Worm (Caenorhabditis elegans) whole organism, L4 larva: Measurements from ENCODE around the gene F35D2.3.

Experiments used
- F49E8.2 ChIP-seq: sonication (generic microtip); optimal IDR thresholded peaks from 2 replicates; lab custom pipeline; 2016; ENCODE audit warnings: missing compliant biosample characterization, mild to moderate bottlenecking, missing genetic modification characterization, borderline replicate concordance
- R02D3.7 ChIP-seq: fragments of 150-350 bp; sonication (generic microtip); optimal IDR thresholded peaks from 3 replicates; lab custom pipeline; 2014; ENCODE audit warnings: missing biosample characterization, missing genetic modification characterization
- T26A8.4 ChIP-seq: fragments of 200-800 bp; sonication (Bioruptor generic); IDR thresholded peaks from 2 replicates; pipeline ENCODE4 v1.3.6; 2022; ENCODE audit warnings: missing genetic modification characterization, missing compliant biosample characterization
- Y105C5A.15 ChIP-seq: fragments of 200-800 bp; sonication (Bioruptor generic); IDR thresholded peaks from 2 replicates; pipeline ENCODE4 v1.3.6; 2022; ENCODE audit warnings: missing genetic modification characterization, missing compliant biosample characterization
- Y5F2A.4 ChIP-seq: fragments of 200-800 bp; sonication (Bioruptor generic); optimal IDR thresholded peaks from 2 replicates; lab custom pipeline; 2018; ENCODE audit warnings: mild to moderate bottlenecking, missing genetic modification characterization, missing compliant biosample characterization
- ZK546.5 ChIP-seq, 2 experiments: sonication (generic microtip); optimal IDR thresholded peaks; 2 replicates each; lab custom pipeline; 2017; ENCODE audit warnings: missing biosample characterization in 2 of 2, missing genetic modification characterization in 2 of 2
- aha-1 ChIP-seq: fragments of 150-350 bp; peaks from one replicate; lab custom pipeline; 2014; ENCODE audit warnings: missing biosample characterization, missing genetic modification characterization
- ama-1 ChIP-seq: fragments of 150-350 bp; optimal IDR thresholded peaks from 2 replicates; lab custom pipeline; 2014; ENCODE audit warnings: inconsistent platforms, mixed read lengths
- attf-4 ChIP-seq: sonication (generic microtip); optimal IDR thresholded peaks from 3 replicates; lab custom pipeline; 2017; ENCODE audit warnings: missing biosample characterization, missing genetic modification characterization
- ceh-20 ChIP-seq: fragments of 200-800 bp; sonication (Bioruptor generic); IDR thresholded peaks from 2 replicates; pipeline ENCODE4 v1.3.6; 2022; ENCODE audit warnings: missing genetic modification reagents, missing genetic modification characterization, missing compliant biosample characterization
- ceh-32 ChIP-seq: sonication (generic microtip); optimal IDR thresholded peaks from 2 replicates; lab custom pipeline; 2016; ENCODE audit warnings: mild to moderate bottlenecking, missing genetic modification characterization, missing compliant biosample characterization; ENCODE audit not compliant: poor library complexity
- ceh-44 ChIP-seq: fragments of 200-800 bp; sonication (Bioruptor generic); IDR thresholded peaks from 2 replicates; pipeline ENCODE4 v1.3.6; 2022; ENCODE audit warnings: missing genetic modification reagents, missing genetic modification characterization, missing compliant biosample characterization
- ceh-62 ChIP-seq: sonication (generic microtip); optimal IDR thresholded peaks from 2 replicates; lab custom pipeline; 2017; ENCODE audit warnings: missing biosample characterization, missing genetic modification characterization
- cey-2 ChIP-seq: sonication (generic microtip); optimal IDR thresholded peaks from 3 replicates; lab custom pipeline; 2017; ENCODE audit warnings: missing genetic modification characterization, mild to moderate bottlenecking, missing compliant biosample characterization, antibody characterized with exemption, borderline replicate concordance; ENCODE audit not compliant: insufficient read depth
- daf-8 ChIP-seq: fragments of 200-800 bp; sonication (Bioruptor generic); IDR thresholded peaks from 2 replicates; pipeline ENCODE4 v1.3.6; 2022; ENCODE audit warnings: missing genetic modification characterization, missing compliant biosample characterization
- egl-27 ChIP-seq: sonication (generic microtip); optimal IDR thresholded peaks from 3 replicates; lab custom pipeline; 2017; ENCODE audit warnings: missing biosample characterization, missing genetic modification reagents, missing genetic modification characterization
- fkh-10 ChIP-seq: fragments of 150-350 bp; optimal IDR thresholded peaks from 2 replicates; lab custom pipeline; 2014; ENCODE audit warnings: missing biosample characterization, missing genetic modification reagents, missing genetic modification characterization
- hlh-11 ChIP-seq: fragments of 200-800 bp; sonication (Bioruptor generic); optimal IDR thresholded peaks from 2 replicates; lab custom pipeline; 2018; ENCODE audit warnings: mild to moderate bottlenecking, missing genetic modification characterization, missing compliant biosample characterization
- hmg-1.1 ChIP-seq: fragments of 200-800 bp; sonication (Bioruptor generic); IDR thresholded peaks from 2 replicates; pipeline ENCODE4 v1.3.6; 2022; ENCODE audit warnings: missing genetic modification reagents, missing genetic modification characterization, missing compliant biosample characterization
- lim-7 ChIP-seq: fragments of 200-800 bp; sonication (Bioruptor generic); IDR thresholded peaks from 2 replicates; pipeline ENCODE4 v1.3.6; 2022; ENCODE audit warnings: missing genetic modification characterization, missing compliant biosample characterization
- lin-15B ChIP-seq: fragments of 150-350 bp; sonication (generic microtip); optimal IDR thresholded peaks from 3 replicates; lab custom pipeline; 2014; ENCODE audit warnings: missing biosample characterization, missing genetic modification characterization
- lin-39 ChIP-seq: fragments of 150-350 bp; optimal IDR thresholded peaks from 2 replicates; lab custom pipeline; 2014; ENCODE audit warnings: missing biosample characterization, missing genetic modification reagents, missing genetic modification characterization
- mdl-1 ChIP-seq, 2 experiments: fragments of 150-350 bp in 1 of 2; sonication (generic microtip) in 1 of 2; optimal IDR thresholded peaks; 2 replicates each; lab custom pipeline; 2014 to 2017; ENCODE audit warnings: missing biosample characterization in 2 of 2, missing genetic modification characterization in 2 of 2
- mep-1 ChIP-seq: fragments of 150-350 bp; sonication (generic microtip); optimal IDR thresholded peaks from 3 replicates; lab custom pipeline; 2014; ENCODE audit warnings: missing biosample characterization, missing genetic modification characterization
- mxl-3 ChIP-seq: fragments of 200-800 bp; sonication (Bioruptor generic); optimal IDR thresholded peaks from 2 replicates; lab custom pipeline; 2018; ENCODE audit warnings: mild to moderate bottlenecking, missing genetic modification characterization, missing compliant biosample characterization
- nhr-11 ChIP-seq: fragments of 150-350 bp; optimal IDR thresholded peaks from 2 replicates; lab custom pipeline; 2014; ENCODE audit warnings: missing biosample characterization, missing genetic modification characterization
- nhr-237 ChIP-seq: sonication (generic microtip); optimal IDR thresholded peaks from 2 replicates; lab custom pipeline; 2017; ENCODE audit warnings: missing biosample characterization, missing genetic modification characterization
- nhr-25 ChIP-seq: sonication (generic microtip); optimal IDR thresholded peaks from 2 replicates; lab custom pipeline; 2017; ENCODE audit warnings: missing genetic modification characterization, mild to moderate bottlenecking, missing compliant biosample characterization, antibody characterized with exemption, moderate library complexity, borderline replicate concordance; ENCODE audit not compliant: insufficient read depth
- nhr-28 ChIP-seq: fragments of 150-350 bp; optimal IDR thresholded peaks from 2 replicates; lab custom pipeline; 2014; ENCODE audit warnings: missing biosample characterization, missing genetic modification characterization
- pha-4 ChIP-seq, 2 experiments: fragments of 150-350 bp in 1 of 2; fragments of 200-800 bp in 1 of 2; sonication (Bioruptor generic) in 1 of 2; IDR thresholded peaks in 1 of 2; optimal IDR thresholded peaks in 1 of 2; 2 replicates each; pipeline versions ENCODE4 v1.3.6 to Lab custom; 2014 to 2022; ENCODE audit warnings: missing genetic modification characterization in 2 of 2, missing genetic modification reagents in 2 of 2, missing biosample characterization in 1 of 2, missing compliant biosample characterization in 1 of 2
- set-16 ChIP-seq: fragments of 200-800 bp; sonication (Bioruptor generic); IDR thresholded peaks from 2 replicates; pipeline ENCODE4 v1.3.6; 2022; ENCODE audit warnings: missing genetic modification reagents, missing genetic modification characterization, missing compliant biosample characterization
- spr-1 ChIP-seq: sonication (generic microtip); optimal IDR thresholded peaks from 2 replicates; lab custom pipeline; 2016; ENCODE audit warnings: mild to moderate bottlenecking, missing genetic modification characterization, missing compliant biosample characterization
- spr-3 ChIP-seq: fragments of 200-800 bp; sonication (Bioruptor generic); optimal IDR thresholded peaks from 2 replicates; lab custom pipeline; 2018; ENCODE audit warnings: mild to moderate bottlenecking, missing genetic modification characterization, missing compliant biosample characterization
- tag-97 ChIP-seq: fragments of 200-800 bp; sonication (Bioruptor generic); IDR thresholded peaks from 2 replicates; pipeline ENCODE4 v1.3.6; 2022; ENCODE audit warnings: missing genetic modification characterization, missing compliant biosample characterization
- tra-1 ChIP-seq: fragments of 200-800 bp; sonication (Bioruptor generic); IDR thresholded peaks from 2 replicates; pipeline ENCODE4 v1.3.6; 2022; ENCODE audit warnings: missing genetic modification reagents, missing genetic modification characterization, missing compliant biosample characterization
- unc-62 ChIP-seq, 3 experiments: fragments of 150-350 bp in 1 of 3; sonication (generic microtip); optimal IDR thresholded peaks in 2 of 3; peaks in 1 of 3; 1 replicate in 1 of 3; 2 replicates in 2 of 3; lab custom pipeline; 2014 to 2017; ENCODE audit warnings: missing biosample characterization in 3 of 3, missing genetic modification characterization in 3 of 3, missing genetic modification reagents in 3 of 3, missing genotype in 1 of 3
- zfp-2 ChIP-seq: sonication (generic microtip); optimal IDR thresholded peaks from 2 replicates; lab custom pipeline; 2016; ENCODE audit warnings: mild to moderate bottlenecking, missing genetic modification characterization, missing compliant biosample characterization

Gene F35D2.3

ce11 chrII:7542952-7543351, 27.5 kb upstream of the F35D2.3 start:
- TF ChIP-seq nhr-28 (tag; lab: Kevin White, UChicago) (no peak), nhr-11 (no peak), fkh-10 (GFP tag; lab: Kevin White, UChicago) (no peak), spr-1 (tag; lab: Kevin White, UChicago) (no peak), ceh-20 (GFP tag; lab: Robert Waterston, UW) (no peak), cey-2 (no peak), attf-4 (tag; lab: Kevin White, UChicago) (no peak)

DNA sequence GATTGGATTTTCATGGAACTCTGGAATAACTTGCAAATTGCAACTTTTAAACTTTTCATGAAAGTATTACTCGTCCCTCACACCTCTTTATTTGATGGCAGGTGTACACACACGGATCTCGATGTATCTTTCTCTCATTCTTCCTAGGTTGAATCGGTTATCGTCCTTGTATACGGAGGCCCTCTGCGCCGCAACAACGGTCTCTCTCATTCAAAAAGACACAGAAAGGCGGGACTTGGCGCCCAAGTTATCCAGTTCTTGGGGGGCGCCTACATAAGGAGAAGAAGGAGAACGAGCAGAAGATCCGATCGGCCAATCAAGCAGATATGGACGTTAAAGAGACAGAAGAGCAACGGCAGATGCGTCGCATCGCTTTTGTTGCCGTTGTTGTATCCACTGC, 26.6 kb upstream of the F35D2.3 start, which contains the start of gene rol-8:
TSS of gene rol-8 (plus strand) at position 301 of the 400 bp plus-strand sequence.
- TF ChIP-seq spr-3 (GFP tag; lab: Kevin White, UChicago) (no peak), unc-62 (GFP tag; optimal IDR thresholded peaks at IDR 0.05 in 1 of 2; lab: Kevin White, UChicago) (peak in 1 of 2 experiments; percentile 60), unc-62 (tag; optimal IDR thresholded peaks at IDR 0.05; lab: Kevin White, UChicago) (no peak)

ce11 chrII:7544782-7545181, 25.6 kb upstream of the F35D2.3 start:
- TF ChIP-seq ceh-62 (tag; lab: Kevin White, UChicago), result no peak
- TF ChIP-seq Y5F2A.4 (GFP tag; lab: Kevin White, UChicago), result no peak
- no peak for TF ChIP-seq spr-1 (tag; lab: Kevin White, UChicago)
- no peak for TF ChIP-seq tra-1 (GFP tag; lab: Robert Waterston, UW)
- TF ChIP-seq set-16, result peak; percentile 88
- TF ChIP-seq, all 104 proteins: peak for 1

ce11 chrII:7545364-7545763, 25.0 kb upstream of the F35D2.3 start:
- TF ChIP-seq mxl-3 (GFP tag; lab: Kevin White, UChicago) (peak; percentile 38), egl-27 (tag; lab: Kevin White, UChicago) (no peak), mdl-1 (tag; optimal IDR thresholded peaks at IDR 0.05; lab: Kevin White, UChicago) (peak in 1 of 2 experiments; percentile 29), nhr-28 (tag; lab: Kevin White, UChicago) (peak; percentile 42), hlh-11 (tag; lab: Kevin White, UChicago) (peak; percentile 58), R02D3.7 (tag; lab: Kevin White, UChicago) (no peak), T26A8.4 (GFP tag; lab: Robert Waterston, UW) (peak; percentile 53; the same call in 1 of the 2 replicates), ama-1 (lab: Kevin White, UChicago) (peak; percentile 69), aha-1 (tag; lab: Kevin White, UChicago) (peak; percentile 94), cey-2 (no peak)
- TF ChIP-seq, all 104 proteins: peak for 7

ce11 chrII:7547269-7547668, 23.1 kb upstream of the F35D2.3 start:
- TF ChIP-seq F49E8.2 (tag; lab: Kevin White, UChicago) (no peak), nhr-25 (tag; lab: Kevin White, UChicago) (no peak), fkh-10 (GFP tag; lab: Kevin White, UChicago) (no peak), unc-62 (GFP tag; optimal IDR thresholded peaks at IDR 0.05 in 1 of 2; lab: Kevin White, UChicago) (peak in 1 of 2 experiments; percentile 96), unc-62 (tag; optimal IDR thresholded peaks at IDR 0.05; lab: Kevin White, UChicago) (no peak), lin-39 (no peak)

DNA sequence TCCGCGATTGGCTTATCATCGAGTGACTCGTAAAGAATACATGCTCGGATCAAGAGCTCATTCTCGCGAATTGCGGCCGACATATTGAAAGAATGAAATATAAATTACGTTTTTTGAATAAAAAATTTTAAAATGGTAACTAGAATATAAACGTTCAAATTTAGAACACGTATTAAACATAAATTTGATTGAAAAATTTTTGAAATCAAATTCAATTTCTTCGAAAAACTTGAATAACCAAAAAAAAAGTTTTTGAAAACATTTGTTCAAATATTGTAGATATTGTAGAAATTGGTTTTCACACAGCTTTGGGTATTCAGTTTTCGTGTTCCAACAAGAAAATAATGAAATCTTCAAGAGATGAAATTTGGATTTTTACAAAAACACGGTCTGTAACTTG, 22.4 kb upstream of the F35D2.3 start, which contains the start of gene fbxa-224:
TSS of gene fbxa-224 (minus strand) at position 101 of the 400 bp plus-strand sequence.
- TF ChIP-seq tag-97 (GFP tag; lab: Robert Waterston, UW), result no peak
- TF ChIP-seq set-16, result no peak
- TF ChIP-seq, all 104 proteins: peak for 0

- no peak for TF ChIP-seq mep-1 (tag; lab: Kevin White, UChicago)
- TF ChIP-seq Y105C5A.15 (GFP tag; lab: Robert Waterston, UW), result no peak
- no peak for TF ChIP-seq mxl-3 (GFP tag; lab: Kevin White, UChicago)
- no peak for TF ChIP-seq Y5F2A.4 (GFP tag; lab: Kevin White, UChicago)
- no peak for TF ChIP-seq zfp-2
- TF ChIP-seq ZK546.5 (tag; optimal IDR thresholded peaks at IDR 0.05; lab: Kevin White, UChicago), result no peak
- TF ChIP-seq nhr-11, result no peak
- TF ChIP-seq nhr-237 (tag; lab: Kevin White, UChicago), result no peak
- TF ChIP-seq cey-2, result no peak
- no peak for TF ChIP-seq set-16
- TF ChIP-seq lim-7 (GFP tag; lab: Robert Waterston, UW), result no peak
- no peak for TF ChIP-seq daf-8 (GFP tag; lab: Robert Waterston, UW)
- no peak for TF ChIP-seq ceh-32
- TF ChIP-seq ceh-44, result no peak
- no peak for TF ChIP-seq pha-4 (GFP tag; IDR thresholded peaks at IDR 0.05; lab: Robert Waterston, UW)
- no peak for TF ChIP-seq pha-4 (tag; optimal IDR thresholded peaks at IDR 0.05; lab: Kevin White, UChicago)
- TF ChIP-seq hmg-1.1 (GFP tag; lab: Robert Waterston, UW), result no peak
- no peak for TF ChIP-seq lin-15B (tag; lab: Kevin White, UChicago)
These were observed 21.4 kb upstream of the F35D2.3 start, which contains the start of gene tph-1 for ce11 chrII:7549035-7549434. Gene tph-1 (plus strand): TSS chrII:7549335.
